Worm (Caenorhabditis elegans): ENCODE measurements around the gene cec-4.

DNA sequence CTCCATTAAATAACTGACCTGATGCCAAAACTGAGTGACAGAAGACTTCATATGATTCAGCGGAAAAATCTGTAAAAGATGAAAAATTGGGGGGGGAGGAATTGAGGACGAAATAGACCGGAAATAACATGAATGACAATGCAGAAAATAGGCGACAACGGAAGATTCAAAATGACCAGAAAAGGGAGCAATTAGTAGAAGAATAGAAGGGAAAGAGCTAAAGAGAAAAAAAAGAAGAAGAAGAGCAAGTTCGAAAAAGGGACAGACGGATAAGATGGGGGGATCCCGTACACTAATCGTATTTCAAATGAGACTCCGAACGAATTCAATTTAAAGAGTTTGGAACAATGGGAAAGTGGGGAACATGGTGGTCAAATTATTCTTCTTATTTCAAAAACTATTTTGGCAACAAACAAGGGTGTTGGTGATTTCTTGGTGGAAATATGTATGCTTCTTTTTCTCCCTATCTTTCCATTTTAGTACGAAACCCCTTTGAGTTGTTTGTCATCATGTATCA is 33.0 kb upstream of the cec-4 start, which contains the start of gene R05G6.10:
- TF ChIP-seq nhr-11 (tag; optimal IDR thresholded peaks at IDR 0.05) (no peak), elt-3 (tag; optimal IDR thresholded peaks at IDR 0.05) (no peak)
